Worm (Caenorhabditis elegans): ENCODE results near the gene tag-209.

- TF ChIP-seq egl-27 (tag; optimal IDR thresholded peaks at IDR 0.05) (no peak), hpl-2 (GFP tag; optimal IDR thresholded peaks at IDR 0.05) (no peak), pqm-1 (tag; optimal IDR thresholded peaks at IDR 0.05) (no peak), lin-39 (tag; optimal IDR thresholded peaks at IDR 0.05) (no peak), ztf-4 (tag; optimal IDR thresholded peaks at IDR 0.05) (no peak), elt-3 (tag; optimal IDR thresholded peaks at IDR 0.05) (no peak)
Observed at ce11 chrII:10829081-10829480, 42.0 kb downstream of the tag-209 start, which contains the start of gene VM106R.1.

Measured in whole organism, L1 larva.